Fruit fly (Drosophila melanogaster) whole organism, embryonic: ENCODE data around the gene Torsin.

Experiments used
- Ada2b ChIP-seq: fragments of 200-800 bp; sonication (Bioruptor generic); IDR thresholded peaks from 2 replicates; pipeline ENCODE4 v1.3.6; 2022; ENCODE audit warnings: missing biosample characterization, missing genetic modification characterization
- B-H2 ChIP-seq: fragments of 200-800 bp; sonication (Bioruptor generic); optimal IDR thresholded peaks from 2 replicates; lab custom pipeline; 2018; ENCODE audit warnings: missing biosample characterization, mild to moderate bottlenecking, missing genetic modification characterization
- Bgb ChIP-seq: fragments of 200-800 bp; sonication (Bioruptor generic); IDR thresholded peaks from 2 replicates; pipeline ENCODE4 v1.3.6; 2022; ENCODE audit warnings: missing biosample characterization, missing genetic modification characterization; ENCODE audit not compliant: partially characterized antibody
- CG10321 ChIP-seq: fragments of 200-800 bp; sonication (Bioruptor generic); IDR thresholded peaks from 2 replicates; pipeline ENCODE4 v1.3.6; 2022; ENCODE audit warnings: missing biosample characterization, missing genetic modification characterization
- CG10959 ChIP-seq: fragments of 200-800 bp; sonication (Bioruptor generic); IDR thresholded peaks from 2 replicates; pipeline ENCODE4 v1.3.6; 2022; ENCODE audit warnings: missing biosample characterization, missing genetic modification characterization
- CG11560 ChIP-seq: fragments of 200-800 bp; sonication (Bioruptor generic); IDR thresholded peaks from 3 replicates; pipeline ENCODE4 v1.3.6; 2022; ENCODE audit warnings: missing biosample characterization, missing genetic modification characterization
- CG12391 ChIP-seq: fragments of 200-800 bp; sonication (Bioruptor generic); optimal IDR thresholded peaks from 3 replicates; lab custom pipeline; 2018; ENCODE audit warnings: missing biosample characterization, mild to moderate bottlenecking, missing genetic modification characterization, moderate library complexity
- CG15269 ChIP-seq: fragments of 200-800 bp; sonication (Bioruptor generic); optimal IDR thresholded peaks from 2 replicates; lab custom pipeline; 2018; ENCODE audit warnings: missing biosample characterization, mild to moderate bottlenecking, missing genetic modification characterization, moderate library complexity
- CG15514 ChIP-seq: fragments of 200-800 bp; sonication (Bioruptor generic); optimal IDR thresholded peaks from 3 replicates; lab custom pipeline; 2017; ENCODE audit warnings: missing biosample characterization, missing genetic modification characterization, mild to moderate bottlenecking, moderate library complexity, missing genetic modification reagents
- CG2120 ChIP-seq: fragments of 200-800 bp; sonication (Bioruptor generic); optimal IDR thresholded peaks from 3 replicates; lab custom pipeline; 2016; ENCODE audit warnings: missing biosample characterization, missing genetic modification characterization
- CG3281 ChIP-seq: fragments of 200-800 bp; sonication (Bioruptor generic); optimal IDR thresholded peaks from 3 replicates; lab custom pipeline; 2017; ENCODE audit warnings: missing biosample characterization, mild to moderate bottlenecking, missing genetic modification characterization
- CG3726 ChIP-seq: fragments of 200-800 bp; sonication (Bioruptor generic); IDR thresholded peaks from 3 replicates; pipeline ENCODE4, ENCODE4 v1.3.6; 2022; ENCODE audit warnings: missing biosample characterization, missing genetic modification characterization
- CG4617 ChIP-seq: fragments of 200-800 bp; sonication (Bioruptor generic); optimal IDR thresholded peaks from 3 replicates; lab custom pipeline; 2016; ENCODE audit warnings: missing biosample characterization, missing genetic modification characterization, borderline replicate concordance
- CG6175 ChIP-seq: fragments of 200-800 bp; sonication (Bioruptor generic); IDR thresholded peaks from 3 replicates; pipeline ENCODE4 v1.3.6; 2022; ENCODE audit warnings: missing biosample characterization, missing genetic modification characterization
- CG6689 ChIP-seq: fragments of 200-800 bp; sonication (Bioruptor generic); IDR thresholded peaks from 2 replicates; pipeline ENCODE4 v1.3.6; 2022; ENCODE audit warnings: missing biosample characterization, missing genetic modification characterization
- CG8290 ChIP-seq, 3 experiments: fragments of 200-800 bp; sonication (Bioruptor generic); optimal IDR thresholded peaks; 2 replicates each; lab custom pipeline; 2016 to 2019; ENCODE audit warnings: missing biosample characterization in 3 of 3, missing genetic modification characterization in 3 of 3, mild to moderate bottlenecking in 2 of 3, moderate library complexity in 1 of 3
- CG8765 ChIP-seq: fragments of 200-800 bp; sonication (Bioruptor generic); IDR thresholded peaks from 2 replicates; pipeline ENCODE4 v1.3.6; 2022; ENCODE audit warnings: missing biosample characterization, missing genetic modification characterization
- CG9727 ChIP-seq: fragments of 200-800 bp; sonication (Bioruptor generic); optimal IDR thresholded peaks from 3 replicates; lab custom pipeline; 2017; ENCODE audit warnings: missing biosample characterization, mild to moderate bottlenecking, missing genetic modification characterization
- Dbx ChIP-seq: fragments of 200-800 bp; sonication (Bioruptor generic); IDR thresholded peaks from 3 replicates; pipeline ENCODE4 v1.3.6; 2022; ENCODE audit warnings: missing biosample characterization, missing genetic modification characterization
- E2f1 ChIP-seq: fragments of 200-800 bp; sonication (Bioruptor generic); IDR thresholded peaks from 2 replicates; pipeline ENCODE4 v1.3.6; 2022; ENCODE audit warnings: missing biosample characterization, missing genetic modification characterization
- Ets65A ChIP-seq: fragments of 200-800 bp; sonication (Bioruptor generic); peaks from one replicate; lab custom pipeline; 2016; ENCODE audit warnings: missing biosample characterization, missing genetic modification characterization
- H2.0 ChIP-seq: fragments of 200-800 bp; sonication (Bioruptor generic); IDR thresholded peaks from 2 replicates; pipeline ENCODE4 v1.3.6; 2022; ENCODE audit warnings: missing biosample characterization, missing genetic modification characterization
- Oaz ChIP-seq: fragments of 200-800 bp; sonication (Bioruptor generic); IDR thresholded peaks from 2 replicates; pipeline ENCODE4 v1.3.6; 2022; ENCODE audit warnings: missing biosample characterization, missing genetic modification characterization
- Pdp1 ChIP-seq, 2 experiments: fragments of 200-800 bp; sonication (Bioruptor generic); optimal IDR thresholded peaks; 3 replicates each; lab custom pipeline; 2016; ENCODE audit warnings: missing biosample characterization in 2 of 2, missing genetic modification characterization in 2 of 2, mild to moderate bottlenecking in 1 of 2, moderate library complexity in 1 of 2
- Ptx1 ChIP-seq: fragments of 200-800 bp; sonication (Bioruptor generic); IDR thresholded peaks from 2 replicates; pipeline ENCODE4 v1.3.6; 2022; ENCODE audit warnings: missing biosample characterization, missing genetic modification characterization
- Rx ChIP-seq: fragments of 200-800 bp; sonication (Bioruptor generic); IDR thresholded peaks from 2 replicates; pipeline ENCODE4 v1.3.6; 2022; ENCODE audit warnings: missing biosample characterization, missing genetic modification characterization
- TFAM ChIP-seq: fragments of 200-800 bp; sonication (Bioruptor generic); optimal IDR thresholded peaks from 2 replicates; lab custom pipeline; 2017; ENCODE audit warnings: missing biosample characterization, missing genetic modification characterization, inconsistent platforms
- Xbp1 ChIP-seq: fragments of 200-800 bp; sonication (Bioruptor generic); optimal IDR thresholded peaks from 3 replicates; lab custom pipeline; 2016; ENCODE audit warnings: missing biosample characterization, mild to moderate bottlenecking, missing genetic modification characterization
- ara ChIP-seq: fragments of 200-800 bp; sonication (Bioruptor generic); IDR thresholded peaks from 2 replicates; pipeline ENCODE4 v1.3.6; 2022; ENCODE audit warnings: missing biosample characterization, missing genetic modification characterization
- bowl ChIP-seq: fragments of 200-800 bp; sonication (Bioruptor generic); IDR thresholded peaks from 2 replicates; pipeline ENCODE4 v1.3.6; 2022; ENCODE audit warnings: missing biosample characterization, missing genetic modification characterization
- bsh ChIP-seq, 2 experiments: fragments of 200-800 bp; sonication (Bioruptor generic); optimal IDR thresholded peaks; 2 replicates each; lab custom pipeline; 2017 to 2018; ENCODE audit warnings: mild to moderate bottlenecking in 2 of 2, missing biosample characterization in 2 of 2, missing genetic modification characterization in 2 of 2, moderate library complexity in 1 of 2
- cas ChIP-seq: fragments of 200-800 bp; sonication (Bioruptor generic); IDR thresholded peaks from 2 replicates; pipeline ENCODE4 v1.3.6; 2022; ENCODE audit warnings: missing biosample characterization, missing genetic modification characterization
- caup ChIP-seq: fragments of 200-800 bp; sonication (Bioruptor generic); optimal IDR thresholded peaks from 3 replicates; lab custom pipeline; 2017; ENCODE audit warnings: missing biosample characterization, mild to moderate bottlenecking, missing genetic modification characterization, moderate library complexity; ENCODE audit not compliant: severe bottlenecking
- crc ChIP-seq: fragments of 200-800 bp; sonication (Bioruptor generic); optimal IDR thresholded peaks from 2 replicates; lab custom pipeline; 2016; ENCODE audit warnings: missing biosample characterization, missing genetic modification characterization
- crol ChIP-seq: fragments of 200-800 bp; sonication (Bioruptor generic); IDR thresholded peaks from 2 replicates; pipeline ENCODE4 v1.3.6; 2022; ENCODE audit warnings: missing biosample characterization, missing genetic modification characterization
- dimm ChIP-seq: fragments of 200-800 bp; sonication (Bioruptor generic); IDR thresholded peaks from 2 replicates; pipeline ENCODE4 v1.3.6; 2022; ENCODE audit warnings: missing biosample characterization, missing genetic modification characterization
- gem ChIP-seq: fragments of 200-800 bp; sonication (Bioruptor generic); optimal IDR thresholded peaks from 2 replicates; lab custom pipeline; 2019; ENCODE audit warnings: missing biosample characterization, mild to moderate bottlenecking, missing genetic modification characterization, moderate library complexity
- jigr1 ChIP-seq: fragments of 200-800 bp; sonication (Bioruptor generic); IDR thresholded peaks from 3 replicates; pipeline ENCODE4 v1.3.6; 2022; ENCODE audit warnings: missing biosample characterization, missing genetic modification characterization
- lilli ChIP-seq: fragments of 200-800 bp; sonication (Bioruptor generic); optimal IDR thresholded peaks from 3 replicates; lab custom pipeline; 2016; ENCODE audit warnings: missing biosample characterization, missing genetic modification characterization
- odd ChIP-seq: fragments of 200-800 bp; sonication (Bioruptor generic); optimal IDR thresholded peaks from 2 replicates; lab custom pipeline; 2017; ENCODE audit warnings: missing biosample characterization, mild to moderate bottlenecking, missing genetic modification characterization
- p53 ChIP-seq: fragments of 200-800 bp; sonication (Bioruptor generic); optimal IDR thresholded peaks from 2 replicates; lab custom pipeline; 2016; ENCODE audit warnings: missing biosample characterization, missing genetic modification characterization
- pan ChIP-seq, 4 experiments: fragments of >200 bp in 3 of 4; fragments of 200-800 bp in 1 of 4; sonication (Bioruptor generic) in 1 of 4; optimal IDR thresholded peaks in 3 of 4; IDR thresholded peaks in 1 of 4; 2 replicates each; pipeline versions ENCODE4 v1.3.6 to Lab custom; 2017 to 2022; ENCODE audit warnings: missing biosample characterization in 2 of 4, missing genetic modification characterization in 2 of 4, mixed read lengths in 1 of 4
- pros ChIP-seq: fragments of 200-800 bp; sonication (Bioruptor generic); optimal IDR thresholded peaks from 3 replicates; lab custom pipeline; 2019; ENCODE audit warnings: missing biosample characterization, mild to moderate bottlenecking, missing genetic modification characterization, moderate library complexity
- row ChIP-seq: fragments of 200-800 bp; sonication (Bioruptor generic); IDR thresholded peaks from 3 replicates; pipeline ENCODE4 v1.3.6; 2022; ENCODE audit warnings: missing biosample characterization, missing genetic modification characterization
- run ChIP-seq: fragments of 200-800 bp; sonication (Bioruptor generic); optimal IDR thresholded peaks from 3 replicates; lab custom pipeline; 2018; ENCODE audit warnings: missing biosample characterization, mild to moderate bottlenecking, missing genetic modification characterization
- sima ChIP-seq: fragments of 200-800 bp; sonication (Bioruptor generic); optimal IDR thresholded peaks from 2 replicates; lab custom pipeline; 2016; ENCODE audit warnings: missing biosample characterization, missing genetic modification characterization
- so ChIP-seq: fragments of 200-800 bp; sonication (Bioruptor generic); IDR thresholded peaks from 3 replicates; pipeline ENCODE4 v1.3.6; 2022; ENCODE audit warnings: missing biosample characterization, missing genetic modification characterization
- sob ChIP-seq: fragments of 200-800 bp; sonication (Bioruptor generic); IDR thresholded peaks from 2 replicates; pipeline ENCODE4 v1.3.6; 2022; ENCODE audit warnings: missing biosample characterization, missing genetic modification characterization
- toy ChIP-seq: fragments of 200-800 bp; sonication (Bioruptor generic); IDR thresholded peaks from 2 replicates; pipeline ENCODE4 v1.3.6; 2022; ENCODE audit warnings: missing biosample characterization, missing genetic modification characterization
- unpg ChIP-seq: fragments of 200-800 bp; sonication (Bioruptor generic); optimal IDR thresholded peaks from 3 replicates; lab custom pipeline; 2018; ENCODE audit warnings: missing biosample characterization, mild to moderate bottlenecking, missing genetic modification characterization, moderate library complexity

Gene Torsin

dm6 chrX:4614945-4615344 is 34.9 kb downstream of the Torsin start (continued):
- TF ChIP-seq CG3281 (GFP tag; lab: Kevin White, UChicago) (no peak), CG15269 (tag; lab: Kevin White, UChicago) (no peak), crol (GFP tag; lab: Robert Waterston, UW) (peak; percentile 52), CG8290 (GFP tag; optimal IDR thresholded peaks at IDR 0.05; lab: Kevin White, UChicago) (no peak), CG8290 (tag; optimal IDR thresholded peaks at IDR 0.05; lab: Kevin White, UChicago) (no peak), CG12391 (no peak), odd (no peak), bsh (GFP tag; optimal IDR thresholded peaks at IDR 0.05; lab: Kevin White, UChicago) (no peak), pros (GFP tag; lab: Kevin White, UChicago) (no peak), toy (GFP tag; lab: Robert Waterston, UW) (no peak), p53 (no peak), cas (GFP tag; lab: Robert Waterston, UW) (no peak), pan (optimal IDR thresholded peaks at IDR 0.05; lab: Kevin White, UChicago) (no peak), pan (GFP tag; optimal IDR thresholded peaks at IDR 0.05 in 1 of 2, IDR thresholded peaks at IDR 0.05 in 1 of 2) (peak in 1 of 2 experiments; percentile 13), TFAM (GFP tag; lab: Kevin White, UChicago) (no peak), CG10959 (GFP tag; lab: Robert Waterston, UW) (no peak), Ptx1 (GFP tag; lab: Robert Waterston, UW) (peak; percentile 38; the same call in 1 of the 2 replicates), dimm (no peak), CG3726 (GFP tag; lab: Robert Waterston, UW) (no peak), CG9727 (GFP tag; lab: Kevin White, UChicago) (no peak), run (no peak), sob (GFP tag; lab: Robert Waterston, UW) (no peak), CG11560 (tag; lab: Robert Waterston, UW) (no peak), Pdp1 (GFP tag; optimal IDR thresholded peaks at IDR 0.05; lab: Kevin White, UChicago) (no peak), caup (GFP tag; lab: Kevin White, UChicago) (no peak), Bgb (GFP tag; lab: Robert Waterston, UW) (no peak), Oaz (GFP tag; lab: Robert Waterston, UW) (no peak), CG8765 (GFP tag; lab: Robert Waterston, UW) (no peak), sima (GFP tag; lab: Kevin White, UChicago) (no peak), B-H2 (no peak), Ets65A (no peak), Dbx (GFP tag; lab: Robert Waterston, UW) (no peak), row (GFP tag; lab: Robert Waterston, UW) (peak; percentile 30; the same call in 2 of the 3 replicates)

- TF ChIP-seq Xbp1 (GFP tag; lab: Kevin White, UChicago) (peak; percentile 13), ara (GFP tag; lab: Robert Waterston, UW) (peak; percentile 52; the same call in 1 of the 2 replicates), jigr1 (GFP tag; lab: Robert Waterston, UW) (no peak), Rx (peak; percentile 7; the same call in 1 of the 2 replicates), unpg (GFP tag; lab: Kevin White, UChicago) (peak; percentile 26), CG4617 (GFP tag; lab: Kevin White, UChicago) (no peak), so (GFP tag; lab: Robert Waterston, UW) (0 out of 3 replicates have a peak, but pooled peaks have one; percentile 20), bsh (GFP tag; optimal IDR thresholded peaks at IDR 0.05; lab: Kevin White, UChicago) (peak in 1 of 2 experiments; percentile 5), Dbx (GFP tag; lab: Robert Waterston, UW) (0 out of 3 replicates have a peak, but pooled peaks have one; percentile 37), Ada2b (peak; percentile 59), Pdp1 (GFP tag; optimal IDR thresholded peaks at IDR 0.05; lab: Kevin White, UChicago) (peak; percentile 5 to 8), CG6175 (GFP tag; lab: Robert Waterston, UW) (no peak), CG2120 (GFP tag; lab: Kevin White, UChicago) (peak; percentile 57), E2f1 (GFP tag; lab: Robert Waterston, UW) (peak; percentile 30), gem (tag; lab: Kevin White, UChicago) (peak; percentile 50), lilli (GFP tag; lab: Kevin White, UChicago) (peak; percentile 56), CG10321 (GFP tag; lab: Robert Waterston, UW) (no peak), H2.0 (GFP tag; lab: Robert Waterston, UW) (peak; percentile 42), CG6689 (GFP tag; lab: Robert Waterston, UW) (peak; percentile 42), CG15514 (GFP tag; lab: Kevin White, UChicago) (peak; percentile 14), bowl (GFP tag; lab: Robert Waterston, UW) (no peak), crc (GFP tag; lab: Kevin White, UChicago) (peak; percentile 2), cas (GFP tag; lab: Robert Waterston, UW) (peak; percentile 53; the same call in 1 of the 2 replicates), CG15269 (tag; lab: Kevin White, UChicago) (peak; percentile 37)
Observed at dm6 chrX:4614325-4614724, 35.5 kb downstream of the Torsin start.
